Worm (Caenorhabditis elegans): ENCODE data around the gene str-248.

DNA sequence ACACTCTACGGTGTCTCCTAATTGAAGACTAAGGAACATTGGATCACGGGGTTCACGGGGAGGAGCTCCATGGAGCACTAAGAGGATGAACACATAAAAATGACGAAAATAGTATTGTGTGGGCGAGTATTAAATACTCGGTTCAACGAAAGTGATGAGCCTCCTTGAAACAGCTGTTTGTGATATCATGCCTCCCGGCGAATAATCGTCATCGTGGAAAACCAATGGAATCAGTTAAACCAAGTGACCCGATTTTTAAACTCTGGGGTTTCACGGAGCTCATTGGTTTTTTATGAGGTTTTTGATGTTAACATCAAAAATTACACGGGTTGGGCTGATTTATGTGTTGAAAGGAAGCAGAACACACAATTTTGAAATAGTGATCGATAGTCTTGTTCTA is 32.1 kb upstream of the str-248 start:
- TF ChIP-seq ets-7 (tag; optimal IDR thresholded peaks at IDR 0.05) (no peak), flt-1 (GFP tag; IDR thresholded peaks at IDR 0.05) (no peak)
